Fruit fly (Drosophila melanogaster) S2 (cell line): Measurements from ENCODE around the gene Mms19.
A peak's percentile ranks its signal among the peaks of the same experiment; 100 is the strongest.

ENCODE experiments used
- CG8478 ChIP-seq: fragments of >200 bp; optimal IDR thresholded peaks from 2 replicates; lab custom pipeline; 2018
- CTCF ChIP-seq, 2 experiments: fragments of >200 bp; optimal IDR thresholded peaks; 2 replicates each; lab custom pipeline; 2018

dm6 chr3R:5217278-5217714 lies 15.0 kb upstream of the Mms19 start, which contains the start of gene cno:
- TF ChIP-seq CG8478 (lab: Kevin White, UChicago) (no peak), CTCF (optimal IDR thresholded peaks at IDR 0.05; lab: Kevin White, UChicago) (peak; percentile 53 to 66)
